Worm (Caenorhabditis elegans) whole organism, late embryonic: ENCODE results near the gene npp-9.

Source experiments
- C38D4.7 ChIP-seq: fragments of 200-800 bp; sonication (Bioruptor generic); optimal IDR thresholded peaks from 2 replicates; lab custom pipeline; 2018; ENCODE audit warnings: mild to moderate bottlenecking, missing genetic modification characterization, moderate library complexity, missing compliant biosample characterization
- K02D7.2 ChIP-seq: sonication (generic microtip); optimal IDR thresholded peaks from 2 replicates; lab custom pipeline; 2017; ENCODE audit warnings: mild to moderate bottlenecking, missing genetic modification characterization, missing compliant biosample characterization
- ahr-1 ChIP-seq: sonication (generic microtip); optimal IDR thresholded peaks from 2 replicates; lab custom pipeline; 2016; ENCODE audit warnings: missing genetic modification characterization, missing compliant biosample characterization
- ama-1 ChIP-seq: fragments of 150-350 bp; optimal IDR thresholded peaks from 2 replicates; lab custom pipeline; 2014
- ceh-14 ChIP-seq: sonication (generic microtip); optimal IDR thresholded peaks from 2 replicates; lab custom pipeline; 2016; ENCODE audit warnings: missing genotype, missing genetic modification characterization, missing compliant biosample characterization
- ceh-30 ChIP-seq: fragments of 150-350 bp; optimal IDR thresholded peaks from 2 replicates; lab custom pipeline; 2014; ENCODE audit warnings: missing biosample characterization, missing genetic modification characterization
- ceh-31 ChIP-seq: sonication (generic microtip); optimal IDR thresholded peaks from 2 replicates; lab custom pipeline; 2016; ENCODE audit warnings: missing genetic modification characterization, missing compliant biosample characterization
- ceh-34 ChIP-seq: sonication (generic microtip); optimal IDR thresholded peaks from 2 replicates; lab custom pipeline; 2016; ENCODE audit warnings: mild to moderate bottlenecking, missing genetic modification characterization, missing compliant biosample characterization
- ceh-45 ChIP-seq: fragments of 200-800 bp; sonication (Bioruptor generic); IDR thresholded peaks from 2 replicates; pipeline ENCODE4 v1.3.6; 2022; ENCODE audit warnings: missing genetic modification reagents, missing genetic modification characterization, missing compliant biosample characterization
- ceh-6 ChIP-seq: fragments of 200-800 bp; sonication (Bioruptor generic); optimal IDR thresholded peaks from 2 replicates; lab custom pipeline; 2018; ENCODE audit warnings: mild to moderate bottlenecking, missing genetic modification characterization, missing compliant biosample characterization
- elt-2 ChIP-seq: sonication (generic microtip); optimal IDR thresholded peaks from 2 replicates; lab custom pipeline; 2016; ENCODE audit warnings: missing genetic modification reagents, missing genetic modification characterization, missing compliant biosample characterization
- ets-4 ChIP-seq: sonication (generic microtip); optimal IDR thresholded peaks from 2 replicates; lab custom pipeline; 2016; ENCODE audit warnings: missing genetic modification characterization, missing compliant biosample characterization
- eyg-1 ChIP-seq: sonication (generic microtip); optimal IDR thresholded peaks from 2 replicates; lab custom pipeline; 2016; ENCODE audit warnings: missing genotype, missing genetic modification characterization, missing compliant biosample characterization
- fax-1 ChIP-seq: sonication (generic microtip); optimal IDR thresholded peaks from 2 replicates; lab custom pipeline; 2016; ENCODE audit warnings: missing genotype, missing genetic modification characterization, missing compliant biosample characterization
- fkh-10 ChIP-seq: fragments of 150-350 bp; optimal IDR thresholded peaks from 2 replicates; lab custom pipeline; 2014; ENCODE audit warnings: missing biosample characterization, missing genetic modification reagents, missing genetic modification characterization
- hlh-13 ChIP-seq: fragments of 200-800 bp; sonication (Bioruptor generic); optimal IDR thresholded peaks from 2 replicates; lab custom pipeline; 2018; ENCODE audit warnings: mild to moderate bottlenecking, missing genetic modification characterization, missing compliant biosample characterization
- hlh-15 ChIP-seq: sonication (generic microtip); optimal IDR thresholded peaks from 2 replicates; lab custom pipeline; 2016; ENCODE audit warnings: missing genetic modification characterization, missing compliant biosample characterization
- hlh-30 ChIP-seq: sonication (generic microtip); optimal IDR thresholded peaks from 2 replicates; lab custom pipeline; 2017; ENCODE audit warnings: antibody characterized with exemption, missing genetic modification characterization, missing compliant biosample characterization; ENCODE audit not compliant: insufficient read depth
- lim-6 ChIP-seq: sonication (generic microtip); optimal IDR thresholded peaks from 2 replicates; lab custom pipeline; 2016; ENCODE audit warnings: missing genetic modification characterization, missing compliant biosample characterization
- madf-2 ChIP-seq: sonication (generic microtip); optimal IDR thresholded peaks from 2 replicates; lab custom pipeline; 2017; ENCODE audit warnings: missing genetic modification characterization, missing compliant biosample characterization
- mec-3 ChIP-seq: sonication (generic microtip); optimal IDR thresholded peaks from 2 replicates; lab custom pipeline; 2016; ENCODE audit warnings: borderline replicate concordance, missing genetic modification characterization, missing compliant biosample characterization
- nfya-1 ChIP-seq: sonication (generic microtip); optimal IDR thresholded peaks from 2 replicates; lab custom pipeline; 2017; ENCODE audit warnings: missing genetic modification characterization, mild to moderate bottlenecking, missing compliant biosample characterization, antibody characterized with exemption, moderate library complexity
- nhr-11 ChIP-seq: fragments of 150-350 bp; optimal IDR thresholded peaks from 2 replicates; lab custom pipeline; 2014; ENCODE audit warnings: missing biosample characterization, missing genetic modification characterization
- npax-4 ChIP-seq: sonication (generic microtip); optimal IDR thresholded peaks from 2 replicates; lab custom pipeline; 2016; ENCODE audit warnings: missing genetic modification characterization, missing compliant biosample characterization
- pag-3 ChIP-seq: sonication (generic microtip); optimal IDR thresholded peaks from 2 replicates; lab custom pipeline; 2016; ENCODE audit warnings: missing compliant biosample characterization, missing genetic modification characterization, borderline replicate concordance
- pax-1 ChIP-seq: fragments of 150-350 bp; optimal IDR thresholded peaks from 2 replicates; lab custom pipeline; 2014; ENCODE audit warnings: missing biosample characterization, missing genetic modification characterization
- pha-4 ChIP-seq: fragments of 150-350 bp; optimal IDR thresholded peaks from 2 replicates; lab custom pipeline; 2018; ENCODE audit warnings: missing biosample characterization, missing genetic modification reagents, missing genetic modification characterization
- pqm-1 ChIP-seq: sonication (generic microtip); optimal IDR thresholded peaks from 2 replicates; lab custom pipeline; 2016; ENCODE audit warnings: missing genetic modification characterization, missing compliant biosample characterization
- ref-2 ChIP-seq: sonication (generic microtip); optimal IDR thresholded peaks from 2 replicates; lab custom pipeline; 2016; ENCODE audit warnings: missing genetic modification characterization, missing compliant biosample characterization
- sdc-2 ChIP-seq: sonication (generic microtip); optimal IDR thresholded peaks from 2 replicates; lab custom pipeline; 2016; ENCODE audit warnings: missing genotype, missing genetic modification characterization, missing compliant biosample characterization
- sox-4 ChIP-seq: sonication (generic microtip); optimal IDR thresholded peaks from 2 replicates; lab custom pipeline; 2017; ENCODE audit warnings: mild to moderate bottlenecking, missing genetic modification characterization, inconsistent platforms, missing compliant biosample characterization
- tbx-7 ChIP-seq: sonication (generic microtip); optimal IDR thresholded peaks from 2 replicates; lab custom pipeline; 2016; ENCODE audit warnings: missing genotype, missing genetic modification characterization, missing compliant biosample characterization
- unc-3 ChIP-seq, 2 experiments: fragments of 200-800 bp in 1 of 2; sonication (Bioruptor generic) in 1 of 2; sonication (generic microtip) in 1 of 2; conservative IDR thresholded peaks in 1 of 2; optimal IDR thresholded peaks in 1 of 2; 2 replicates each; pipeline versions ENCODE4 v1.3.6 to Lab custom; 2016 to 2022; ENCODE audit warnings: missing compliant biosample characterization in 2 of 2, missing genetic modification characterization in 2 of 2, missing genetic modification reagents in 1 of 2
- unc-55 ChIP-seq: sonication (generic microtip); optimal IDR thresholded peaks from 2 replicates; lab custom pipeline; 2017; ENCODE audit warnings: missing biosample characterization, missing genetic modification reagents, missing genetic modification characterization
- unc-86 ChIP-seq: sonication (generic microtip); optimal IDR thresholded peaks from 2 replicates; lab custom pipeline; 2016; ENCODE audit warnings: missing genetic modification characterization, missing compliant biosample characterization
- zip-5 ChIP-seq: sonication (generic microtip); optimal IDR thresholded peaks from 2 replicates; lab custom pipeline; 2016; ENCODE audit warnings: missing genetic modification characterization, missing compliant biosample characterization

The npp-9 gene

DNA sequence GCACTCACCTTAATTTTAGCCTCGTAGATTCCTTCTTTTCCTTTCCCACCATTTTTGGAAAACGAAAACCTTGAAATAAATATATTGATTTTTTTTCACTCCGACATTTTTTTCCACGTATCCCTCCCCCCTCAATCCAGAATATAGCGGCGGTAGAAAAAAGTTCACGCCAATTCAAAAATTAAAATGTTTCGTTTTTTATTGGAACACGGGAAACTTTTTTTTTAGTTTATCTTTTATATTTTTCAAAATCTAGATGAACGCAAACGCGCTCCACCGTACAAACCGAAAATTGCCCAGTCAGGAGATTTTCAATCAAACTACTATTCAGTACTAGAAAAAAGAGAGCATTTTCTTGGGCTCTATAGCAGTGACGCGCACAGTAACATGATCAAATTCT, 39.9 kb upstream of the npp-9 start, which contains the start of gene spe-41:
Gene spe-41, minus strand, starts transcription at position 72 of the 400 bp plus-strand sequence.
- TF ChIP-seq pax-1 (tag; lab: Kevin White, UChicago), result no peak
- no peak for TF ChIP-seq hlh-15 (tag; lab: Kevin White, UChicago)
- TF ChIP-seq ama-1 (lab: Kevin White, UChicago), result no peak
- TF ChIP-seq sox-4 (tag; lab: Kevin White, UChicago), result no peak
- no peak for TF ChIP-seq ceh-30
- TF ChIP-seq ets-4 (tag; lab: Kevin White, UChicago), result no peak
- no peak for TF ChIP-seq ceh-14 (tag; lab: Kevin White, UChicago)
- no peak for TF ChIP-seq pag-3 (tag; lab: Kevin White, UChicago)
- no peak for TF ChIP-seq fkh-10 (GFP tag; lab: Kevin White, UChicago)
- TF ChIP-seq eyg-1 (tag; lab: Kevin White, UChicago), result no peak
- TF ChIP-seq fax-1 (tag; lab: Kevin White, UChicago), result no peak
- no peak for TF ChIP-seq madf-2 (tag; lab: Kevin White, UChicago)
- TF ChIP-seq npax-4 (tag; lab: Kevin White, UChicago), result no peak
- no peak for TF ChIP-seq pqm-1

DNA sequence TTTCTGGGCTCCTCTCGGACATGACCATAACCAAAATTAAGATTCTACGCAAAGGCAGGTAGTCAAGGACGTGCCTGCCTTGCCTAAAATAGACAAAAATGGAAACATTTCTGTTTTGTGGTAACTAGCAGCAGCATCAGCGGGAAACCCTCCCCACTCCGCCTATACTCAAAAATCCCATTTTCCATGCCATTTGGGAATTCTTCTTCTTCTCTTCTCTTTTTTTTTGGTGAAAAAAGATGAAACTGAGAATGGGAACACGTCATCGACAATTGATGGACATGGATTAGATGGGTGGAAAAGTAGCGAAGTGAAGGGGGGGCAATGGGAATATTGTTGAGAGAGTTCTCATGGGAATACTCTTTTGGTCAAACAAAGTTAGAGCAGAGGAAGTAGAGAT, 32.9 kb upstream of the npp-9 start:
- TF ChIP-seq unc-55 (GFP tag; lab: Kevin White, UChicago) (peak; percentile 43), unc-3 (GFP tag; conservative IDR thresholded peaks at IDR 0.05; lab: Robert Waterston, UW) (no peak), unc-3 (tag; optimal IDR thresholded peaks at IDR 0.05; lab: Kevin White, UChicago) (peak; percentile 17), K02D7.2 (tag; lab: Kevin White, UChicago) (no peak)

DNA sequence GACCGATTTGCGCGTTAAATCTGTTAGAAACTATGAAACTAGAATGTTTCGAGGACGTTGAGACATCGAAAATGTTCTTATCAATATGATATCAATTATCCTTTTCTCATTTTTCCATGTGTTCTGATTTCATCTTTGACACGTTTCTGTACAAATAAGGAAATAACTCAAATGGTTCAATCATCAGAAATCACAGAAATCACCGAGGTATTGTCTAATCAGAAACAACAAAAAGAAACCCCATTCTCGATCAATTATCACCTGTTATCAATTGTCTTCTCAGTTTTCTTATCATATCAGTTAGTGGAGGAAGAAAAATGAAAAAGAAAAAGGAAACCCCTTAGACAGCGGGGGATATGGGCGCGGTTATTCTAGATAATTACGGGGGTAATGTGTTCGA, 30.9 kb upstream of the npp-9 start:
- TF ChIP-seq elt-2 (tag; lab: Kevin White, UChicago) (peak; percentile 90), mec-3 (tag; lab: Kevin White, UChicago) (no peak), tbx-7 (tag; lab: Kevin White, UChicago) (no peak), hlh-30 (tag; lab: Kevin White, UChicago) (no peak), sdc-2 (tag; lab: Kevin White, UChicago) (no peak), unc-86 (tag; lab: Kevin White, UChicago) (no peak), ceh-45 (GFP tag; lab: Robert Waterston, UW) (no peak), ref-2 (tag; lab: Kevin White, UChicago) (no peak)

DNA sequence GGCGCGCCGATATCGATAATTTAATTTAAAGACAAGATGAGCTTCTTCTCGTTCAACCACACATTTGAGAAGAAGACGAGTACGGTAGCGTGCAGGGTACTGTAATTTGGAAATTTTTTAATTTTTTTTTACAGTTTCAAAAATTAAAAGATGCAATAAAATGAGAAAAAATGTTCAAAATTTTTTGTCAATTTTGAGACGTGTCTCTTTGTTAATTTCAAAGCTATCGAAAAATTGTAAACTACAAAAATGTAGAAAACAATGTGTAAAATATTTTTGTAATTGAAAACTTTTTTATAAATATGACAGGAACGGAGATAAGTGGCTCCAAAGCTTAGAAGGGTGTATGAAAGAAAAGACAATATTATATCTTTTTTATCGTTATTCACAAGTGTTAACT, 27.1 kb upstream of the npp-9 start, which contains the start of gene K01A11.1:
Gene K01A11.1, minus strand, starts transcription at position 101 of the 400 bp plus-strand sequence.
- TF ChIP-seq mec-3 (tag; lab: Kevin White, UChicago) (no peak), pqm-1 (no peak), ceh-34 (tag; lab: Kevin White, UChicago) (no peak), zip-5 (tag; lab: Kevin White, UChicago) (no peak), nhr-11 (tag; lab: Kevin White, UChicago) (no peak), unc-3 (GFP tag; conservative IDR thresholded peaks at IDR 0.05; lab: Robert Waterston, UW) (no peak), unc-3 (tag; optimal IDR thresholded peaks at IDR 0.05; lab: Kevin White, UChicago) (no peak), K02D7.2 (tag; lab: Kevin White, UChicago) (no peak), pag-3 (tag; lab: Kevin White, UChicago) (no peak), ceh-31 (no peak), C38D4.7 (no peak), nfya-1 (tag; lab: Kevin White, UChicago) (no peak), unc-86 (tag; lab: Kevin White, UChicago) (no peak), hlh-13 (GFP tag; lab: Kevin White, UChicago) (no peak), pax-1 (tag; lab: Kevin White, UChicago) (no peak), ahr-1 (tag; lab: Kevin White, UChicago) (no peak), lim-6 (tag; lab: Kevin White, UChicago) (no peak), pha-4 (tag; lab: Kevin White, UChicago) (no peak), ceh-14 (tag; lab: Kevin White, UChicago) (no peak), ceh-45 (GFP tag; lab: Robert Waterston, UW) (no peak), ceh-6 (no peak)
